Worm (Caenorhabditis elegans) whole organism, L3 larva: Measurements from ENCODE around the gene T26A8.4.

ENCODE experiments used
- R02D3.7 ChIP-seq: fragments of 150-350 bp; optimal IDR thresholded peaks from 2 replicates; lab custom pipeline; 2014; ENCODE audit warnings: missing biosample characterization, missing genetic modification characterization
- ZK546.5 ChIP-seq: sonication (generic microtip); optimal IDR thresholded peaks from 2 replicates; lab custom pipeline; 2017; ENCODE audit warnings: missing biosample characterization, missing genetic modification characterization
- aly-2 ChIP-seq: fragments of 150-350 bp; optimal IDR thresholded peaks from 2 replicates; lab custom pipeline; 2014; ENCODE audit warnings: missing biosample characterization, missing genetic modification characterization
- ama-1 ChIP-seq: fragments of 150-350 bp; optimal IDR thresholded peaks from 2 replicates; lab custom pipeline; 2018
- ceh-16 ChIP-seq: sonication (generic microtip); optimal IDR thresholded peaks from 2 replicates; lab custom pipeline; 2017; ENCODE audit warnings: missing biosample characterization, missing genetic modification characterization
- ceh-28 ChIP-seq: fragments of 150-350 bp; optimal IDR thresholded peaks from 2 replicates; lab custom pipeline; 2014; ENCODE audit warnings: missing biosample characterization, missing genetic modification reagents, missing genetic modification characterization
- ceh-82 ChIP-seq: fragments of 150-350 bp; optimal IDR thresholded peaks from 2 replicates; lab custom pipeline; 2014; ENCODE audit warnings: missing biosample characterization, missing genetic modification characterization
- ceh-9 ChIP-seq: sonication (generic microtip); optimal IDR thresholded peaks from 2 replicates; lab custom pipeline; 2018; ENCODE audit warnings: missing biosample characterization, missing genetic modification characterization
- egl-27 ChIP-seq: sonication (generic microtip); optimal IDR thresholded peaks from 4 replicates; lab custom pipeline; 2017; ENCODE audit warnings: missing biosample characterization, missing genetic modification reagents, missing genetic modification characterization
- egl-5 ChIP-seq: fragments of 150-350 bp; optimal IDR thresholded peaks from 2 replicates; lab custom pipeline; 2017; ENCODE audit warnings: missing biosample characterization, missing genetic modification reagents, missing genetic modification characterization, inconsistent platforms
- elt-1 ChIP-seq: fragments of 150-350 bp; optimal IDR thresholded peaks from 2 replicates; lab custom pipeline; 2014; ENCODE audit warnings: missing biosample characterization, missing genetic modification characterization
- elt-2 ChIP-seq: sonication (generic microtip); optimal IDR thresholded peaks from 2 replicates; lab custom pipeline; 2016; ENCODE audit warnings: missing genetic modification reagents, mild to moderate bottlenecking, missing genetic modification characterization, missing compliant biosample characterization
- elt-3 ChIP-seq, 3 experiments: fragments of 150-350 bp in 1 of 3; sonication (generic microtip) in 2 of 3; optimal IDR thresholded peaks; 2 replicates in 2 of 3; 4 replicates in 1 of 3; lab custom pipeline; 2014 to 2017; ENCODE audit warnings: missing biosample characterization in 3 of 3, missing genetic modification characterization in 3 of 3
- fos-1 ChIP-seq: fragments of 150-350 bp; optimal IDR thresholded peaks from 2 replicates; lab custom pipeline; 2014; ENCODE audit warnings: missing biosample characterization, missing genetic modification characterization
- hmg-11 ChIP-seq: sonication (generic microtip); optimal IDR thresholded peaks from 2 replicates; lab custom pipeline; 2016; ENCODE audit warnings: missing genetic modification characterization, missing compliant biosample characterization
- jun-1 ChIP-seq: fragments of 150-350 bp; optimal IDR thresholded peaks from 2 replicates; lab custom pipeline; 2014; ENCODE audit warnings: missing biosample characterization, missing genetic modification reagents, missing genetic modification characterization
- lin-15B ChIP-seq: fragments of 150-350 bp; optimal IDR thresholded peaks from 2 replicates; lab custom pipeline; 2014; ENCODE audit warnings: missing biosample characterization, missing genetic modification characterization
- mdl-1 ChIP-seq: fragments of 150-350 bp; optimal IDR thresholded peaks from 2 replicates; lab custom pipeline; 2014; ENCODE audit warnings: missing biosample characterization, missing genetic modification characterization
- mml-1 ChIP-seq: fragments of 150-350 bp; sonication (generic microtip); optimal IDR thresholded peaks from 3 replicates; lab custom pipeline; 2014; ENCODE audit warnings: missing biosample characterization, missing genetic modification characterization
- nfya-1 ChIP-seq: sonication (generic microtip); optimal IDR thresholded peaks from 2 replicates; lab custom pipeline; 2017; ENCODE audit warnings: missing genetic modification characterization, mild to moderate bottlenecking, missing compliant biosample characterization, antibody characterized with exemption, moderate library complexity; ENCODE audit not compliant: insufficient read depth
- nhr-11 ChIP-seq: fragments of 150-350 bp; optimal IDR thresholded peaks from 2 replicates; lab custom pipeline; 2014; ENCODE audit warnings: missing biosample characterization, missing genetic modification characterization
- nhr-12 ChIP-seq: fragments of 150-350 bp; optimal IDR thresholded peaks from 2 replicates; lab custom pipeline; 2014; ENCODE audit warnings: missing biosample characterization, missing genetic modification characterization
- nhr-23 ChIP-seq: fragments of 150-350 bp; optimal IDR thresholded peaks from 2 replicates; lab custom pipeline; 2014; ENCODE audit warnings: missing biosample characterization, missing genetic modification reagents, missing genetic modification characterization
- nhr-237 ChIP-seq: fragments of 150-350 bp; optimal IDR thresholded peaks from 2 replicates; lab custom pipeline; 2014; ENCODE audit warnings: missing biosample characterization, missing genetic modification characterization
- nhr-25 ChIP-seq: sonication (generic microtip); optimal IDR thresholded peaks from 2 replicates; lab custom pipeline; 2017; ENCODE audit warnings: missing biosample characterization, missing genetic modification characterization
- nhr-28 ChIP-seq: fragments of 150-350 bp; optimal IDR thresholded peaks from 2 replicates; lab custom pipeline; 2014; ENCODE audit warnings: missing biosample characterization, missing genetic modification characterization
- nhr-43 ChIP-seq: sonication (generic microtip); optimal IDR thresholded peaks from 2 replicates; lab custom pipeline; 2016; ENCODE audit warnings: mild to moderate bottlenecking, missing genetic modification characterization, missing compliant biosample characterization; ENCODE audit not compliant: poor library complexity, severe bottlenecking
- nhr-67 ChIP-seq: fragments of 150-350 bp; optimal IDR thresholded peaks from 2 replicates; lab custom pipeline; 2014; ENCODE audit warnings: missing biosample characterization, missing genetic modification characterization
- nhr-76 ChIP-seq: fragments of 150-350 bp; sonication (generic microtip); optimal IDR thresholded peaks from 5 replicates; lab custom pipeline; 2014; ENCODE audit warnings: missing biosample characterization, missing genetic modification characterization
- nhr-77 ChIP-seq: fragments of 150-350 bp; optimal IDR thresholded peaks from 2 replicates; lab custom pipeline; 2014; ENCODE audit warnings: missing biosample characterization, missing genetic modification characterization
- pha-4 ChIP-seq: fragments of 150-350 bp; optimal IDR thresholded peaks from 2 replicates; lab custom pipeline; 2014; ENCODE audit warnings: missing biosample characterization, missing genetic modification reagents, missing genetic modification characterization
- pqm-1 ChIP-seq: fragments of 150-350 bp; optimal IDR thresholded peaks from 2 replicates; lab custom pipeline; 2017; ENCODE audit warnings: missing biosample characterization, missing genetic modification characterization, inconsistent platforms
- sea-2 ChIP-seq: fragments of 150-350 bp; sonication (generic microtip); optimal IDR thresholded peaks from 4 replicates; lab custom pipeline; 2014; ENCODE audit warnings: missing biosample characterization, missing genetic modification reagents, missing genetic modification characterization
- skn-1 ChIP-seq: fragments of 150-350 bp; optimal IDR thresholded peaks from 2 replicates; lab custom pipeline; 2014; ENCODE audit warnings: missing biosample characterization, missing genetic modification characterization
- tbx-2 ChIP-seq: sonication (generic microtip); optimal IDR thresholded peaks from 2 replicates; lab custom pipeline; 2016; ENCODE audit warnings: mild to moderate bottlenecking, missing genetic modification characterization, missing compliant biosample characterization
- unc-39 ChIP-seq: sonication (generic microtip); optimal IDR thresholded peaks from 4 replicates; lab custom pipeline; 2017; ENCODE audit warnings: missing biosample characterization, missing genetic modification characterization
- unc-62 ChIP-seq: fragments of 150-350 bp; sonication (generic microtip); optimal IDR thresholded peaks from 4 replicates; lab custom pipeline; 2014; ENCODE audit warnings: missing biosample characterization, missing genetic modification reagents, missing genetic modification characterization
- zag-1 ChIP-seq: fragments of 150-350 bp; optimal IDR thresholded peaks from 2 replicates; lab custom pipeline; 2014; ENCODE audit warnings: missing biosample characterization, missing genetic modification characterization
- ztf-11 ChIP-seq: fragments of 150-350 bp; optimal IDR thresholded peaks from 2 replicates; lab custom pipeline; 2014; ENCODE audit warnings: missing biosample characterization, missing genetic modification characterization

Gene T26A8.4

DNA sequence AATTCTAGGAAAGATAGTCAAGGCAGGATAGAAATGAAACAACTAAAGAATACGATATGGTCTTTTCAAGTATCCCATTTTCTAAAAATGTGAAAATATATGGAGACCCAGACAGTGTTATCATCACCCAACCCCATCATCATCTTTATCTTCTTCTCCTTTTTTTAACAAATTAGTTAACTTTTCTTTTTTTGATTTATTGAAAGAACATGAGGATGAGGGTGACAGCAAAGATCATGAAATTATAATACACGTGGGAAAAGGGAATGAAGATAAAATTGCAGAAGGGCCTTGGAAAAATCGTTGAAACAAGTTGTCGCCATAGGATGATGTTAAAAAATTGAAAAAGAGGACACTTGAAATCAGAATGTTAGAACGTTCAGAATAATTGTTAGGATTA is 31.5 kb upstream of the T26A8.4 start:
- TF ChIP-seq ztf-11, result no peak
- TF ChIP-seq nhr-25 (tag; lab: Kevin White, UChicago), result no peak
- no peak for TF ChIP-seq ceh-82 (tag; lab: Kevin White, UChicago)
- no peak for TF ChIP-seq ZK546.5 (tag; lab: Kevin White, UChicago)
- TF ChIP-seq ceh-9 (tag; lab: Kevin White, UChicago), result no peak
- TF ChIP-seq jun-1 (tag; lab: Kevin White, UChicago), result no peak
- TF ChIP-seq pqm-1, result no peak
- no peak for TF ChIP-seq aly-2 (tag; lab: Kevin White, UChicago)
- no peak for TF ChIP-seq unc-39 (tag; lab: Kevin White, UChicago)
- no peak for TF ChIP-seq egl-5 (tag; lab: Kevin White, UChicago)
- no peak for TF ChIP-seq nhr-43 (tag; lab: Kevin White, UChicago)
- TF ChIP-seq nhr-11, result no peak
- TF ChIP-seq lin-15B, result no peak
- TF ChIP-seq zag-1 (tag; lab: Kevin White, UChicago), result no peak
- no peak for TF ChIP-seq nhr-237 (tag; lab: Kevin White, UChicago)
- TF ChIP-seq nhr-28 (tag; lab: Kevin White, UChicago), result no peak
- no peak for TF ChIP-seq ceh-16
- TF ChIP-seq ceh-28 (tag; lab: Kevin White, UChicago), result no peak
- TF ChIP-seq nhr-77 (tag; lab: Kevin White, UChicago), result no peak
- TF ChIP-seq elt-2 (tag; lab: Kevin White, UChicago), result no peak
- TF ChIP-seq, all 47 proteins: peak for 0

DNA sequence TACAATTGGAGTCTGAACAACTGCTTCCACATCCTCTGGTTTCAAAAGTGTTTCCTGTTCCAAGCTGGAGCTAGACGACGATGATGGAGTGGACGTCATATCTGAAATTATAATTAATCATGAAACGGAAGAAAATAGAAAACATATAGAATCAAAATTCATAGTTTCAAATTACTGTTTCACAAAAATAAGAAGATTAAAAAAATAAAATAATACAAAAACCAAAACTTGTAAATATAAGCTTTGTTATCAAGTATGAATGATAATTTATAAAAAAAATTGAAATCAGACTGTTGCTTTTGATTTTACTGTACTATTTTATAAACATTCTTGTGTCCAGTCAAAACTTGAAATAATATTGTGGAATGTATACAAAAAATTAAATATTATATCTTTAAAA is 31.0 kb upstream of the T26A8.4 start, which contains the start of gene str-176:
Gene str-176, minus strand, starts transcription at position 101 of the 400 bp plus-strand sequence.
- TF ChIP-seq tbx-2 (tag; lab: Kevin White, UChicago) (no peak), nhr-237 (tag; lab: Kevin White, UChicago) (no peak), mml-1 (tag; lab: Kevin White, UChicago) (no peak), fos-1 (tag; lab: Kevin White, UChicago) (no peak), ceh-9 (tag; lab: Kevin White, UChicago) (no peak), nhr-76 (tag; lab: Kevin White, UChicago) (no peak), nfya-1 (tag; lab: Kevin White, UChicago) (no peak), hmg-11 (tag; lab: Kevin White, UChicago) (no peak), elt-1 (no peak), sea-2 (GFP tag; lab: Kevin White, UChicago) (no peak), nhr-67 (tag; lab: Kevin White, UChicago) (no peak), pqm-1 (no peak), zag-1 (tag; lab: Kevin White, UChicago) (no peak), ceh-82 (tag; lab: Kevin White, UChicago) (no peak), ceh-28 (tag; lab: Kevin White, UChicago) (no peak), ama-1 (lab: Kevin White, UChicago) (no peak), nhr-28 (tag; lab: Kevin White, UChicago) (no peak), nhr-25 (tag; lab: Kevin White, UChicago) (no peak)

DNA sequence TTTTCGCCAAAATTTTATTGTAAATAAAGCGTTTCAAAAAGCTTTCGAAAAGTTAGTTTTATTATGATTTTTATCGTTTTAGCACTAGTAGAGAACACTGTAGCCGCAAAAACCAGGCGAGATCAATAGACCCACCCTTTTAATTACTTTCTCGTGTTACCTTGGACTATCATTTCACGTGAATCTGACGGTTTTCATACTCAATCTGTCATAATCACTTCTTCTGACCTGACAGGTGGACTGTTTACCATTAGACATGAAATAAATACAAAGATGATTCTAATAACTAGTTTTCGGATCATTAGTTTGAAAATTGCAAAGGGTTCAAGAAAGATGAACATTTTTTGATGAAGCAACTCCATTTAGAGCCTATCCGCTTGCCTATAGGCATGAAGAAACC is 30.4 kb upstream of the T26A8.4 start:
- TF ChIP-seq mdl-1 (tag; lab: Kevin White, UChicago) (peak; percentile 37), egl-27 (tag; lab: Kevin White, UChicago) (peak; percentile 41), nhr-25 (tag; lab: Kevin White, UChicago) (peak; percentile 64), nhr-12 (tag; lab: Kevin White, UChicago) (no peak), nhr-23 (peak; percentile 70), unc-62 (GFP tag; lab: Kevin White, UChicago) (peak; percentile 80), elt-3 (tag; optimal IDR thresholded peaks at IDR 0.05; lab: Kevin White, UChicago) (no peak), aly-2 (tag; lab: Kevin White, UChicago) (no peak), mml-1 (tag; lab: Kevin White, UChicago) (no peak), pha-4 (tag; lab: Kevin White, UChicago) (no peak), fos-1 (tag; lab: Kevin White, UChicago) (no peak), nhr-43 (tag; lab: Kevin White, UChicago) (peak; percentile 11), elt-1 (no peak)

DNA sequence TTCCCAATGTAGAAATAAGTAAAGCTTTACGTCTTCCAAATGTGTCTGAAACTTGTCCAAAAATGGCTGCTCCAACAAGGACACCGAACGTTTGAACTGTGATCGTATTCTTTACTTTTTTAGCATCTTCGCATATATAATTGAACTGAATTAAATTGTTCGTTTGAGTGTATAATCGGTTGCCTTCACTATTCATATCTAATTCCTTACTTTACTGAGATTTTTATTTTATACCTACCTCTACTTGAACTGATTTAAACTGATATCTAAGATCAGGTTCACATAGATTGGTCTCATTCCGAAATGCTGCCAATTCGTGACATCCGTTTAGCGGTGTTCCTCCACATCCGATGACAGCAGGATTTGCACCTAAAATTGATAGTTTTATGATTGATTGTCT is 29.7 kb upstream of the T26A8.4 start:
- TF ChIP-seq fos-1 (tag; lab: Kevin White, UChicago), result no peak
- no peak for TF ChIP-seq nhr-237 (tag; lab: Kevin White, UChicago)
- no peak for TF ChIP-seq lin-15B
- TF ChIP-seq nfya-1 (tag; lab: Kevin White, UChicago), result no peak
- no peak for TF ChIP-seq zag-1 (tag; lab: Kevin White, UChicago)
- no peak for TF ChIP-seq ZK546.5 (tag; lab: Kevin White, UChicago)
- TF ChIP-seq ceh-16, result no peak
- TF ChIP-seq nhr-28 (tag; lab: Kevin White, UChicago), result no peak
- TF ChIP-seq nhr-76 (tag; lab: Kevin White, UChicago), result no peak
- no peak for TF ChIP-seq R02D3.7 (tag; lab: Kevin White, UChicago)
- TF ChIP-seq nhr-43 (tag; lab: Kevin White, UChicago), result no peak
- TF ChIP-seq skn-1 (tag; lab: Kevin White, UChicago), result no peak
- no peak for TF ChIP-seq sea-2 (GFP tag; lab: Kevin White, UChicago)
- no peak for TF ChIP-seq nhr-11
- TF ChIP-seq aly-2 (tag; lab: Kevin White, UChicago), result no peak
